Worm (Caenorhabditis elegans) whole organism, L2 larva: ENCODE data around the gene F10E9.10.

Source experiments
- C34F6.9 ChIP-seq: fragments of 150-350 bp; optimal IDR thresholded peaks from 2 replicates; lab custom pipeline; 2014; ENCODE audit warnings: missing biosample characterization, missing genetic modification characterization
- F13H6.1 ChIP-seq: sonication (generic microtip); optimal IDR thresholded peaks from 2 replicates; lab custom pipeline; 2016; ENCODE audit warnings: missing genetic modification characterization, missing compliant biosample characterization
- R02D3.7 ChIP-seq: fragments of 150-350 bp; optimal IDR thresholded peaks from 2 replicates; lab custom pipeline; 2014; ENCODE audit warnings: missing biosample characterization, missing genetic modification characterization
- Y55F3AM.14 ChIP-seq: fragments of 200-800 bp; sonication (Bioruptor generic); optimal IDR thresholded peaks from 2 replicates; lab custom pipeline; 2018; ENCODE audit warnings: mild to moderate bottlenecking, missing genetic modification characterization, missing compliant biosample characterization
- ZK546.5 ChIP-seq: sonication (generic microtip); optimal IDR thresholded peaks from 2 replicates; lab custom pipeline; 2017; ENCODE audit warnings: missing biosample characterization, missing genetic modification characterization
- alr-1 ChIP-seq: fragments of 150-350 bp; optimal IDR thresholded peaks from 2 replicates; lab custom pipeline; 2014; ENCODE audit warnings: missing biosample characterization, missing genetic modification characterization
- aly-2 ChIP-seq: fragments of 150-350 bp; optimal IDR thresholded peaks from 2 replicates; lab custom pipeline; 2014; ENCODE audit warnings: missing biosample characterization, missing genetic modification characterization
- ama-1 ChIP-seq: fragments of 150-350 bp; optimal IDR thresholded peaks from 2 replicates; lab custom pipeline; 2018; ENCODE audit warnings: inconsistent platforms
- ceh-16 ChIP-seq: fragments of 150-350 bp; optimal IDR thresholded peaks from 2 replicates; lab custom pipeline; 2014; ENCODE audit warnings: missing biosample characterization, missing genetic modification characterization
- crh-2 ChIP-seq: sonication (generic microtip); optimal IDR thresholded peaks from 2 replicates; lab custom pipeline; 2017; ENCODE audit warnings: missing biosample characterization, missing genetic modification characterization
- egl-27 ChIP-seq: sonication (generic microtip); optimal IDR thresholded peaks from 3 replicates; lab custom pipeline; 2017; ENCODE audit warnings: missing biosample characterization, missing genetic modification reagents, missing genetic modification characterization
- elt-1 ChIP-seq: fragments of 150-350 bp; optimal IDR thresholded peaks from 2 replicates; lab custom pipeline; 2014; ENCODE audit warnings: missing biosample characterization, missing genetic modification characterization
- elt-3 ChIP-seq: sonication (generic microtip); optimal IDR thresholded peaks from 2 replicates; lab custom pipeline; 2017; ENCODE audit warnings: missing biosample characterization, missing genetic modification characterization
- fos-1 ChIP-seq: fragments of 150-350 bp; optimal IDR thresholded peaks from 2 replicates; lab custom pipeline; 2014; ENCODE audit warnings: missing biosample characterization, missing genetic modification characterization
- gmeb-1 ChIP-seq: fragments of 150-350 bp; optimal IDR thresholded peaks from 2 replicates; lab custom pipeline; 2014; ENCODE audit warnings: missing biosample characterization, missing genetic modification characterization
- lin-13 ChIP-seq: fragments of 150-350 bp; optimal IDR thresholded peaks from 2 replicates; lab custom pipeline; 2014; ENCODE audit warnings: missing biosample characterization, missing genetic modification reagents, missing genetic modification characterization
- lin-39 ChIP-seq: fragments of 150-350 bp; optimal IDR thresholded peaks from 2 replicates; lab custom pipeline; 2014; ENCODE audit warnings: missing biosample characterization, missing genetic modification reagents, missing genetic modification characterization
- lsy-2 ChIP-seq, 2 experiments: fragments of 150-350 bp in 1 of 2; sonication (generic microtip) in 1 of 2; optimal IDR thresholded peaks; 2 replicates each; lab custom pipeline; 2014 to 2017; ENCODE audit warnings: missing biosample characterization in 2 of 2, missing genetic modification characterization in 2 of 2
- mbf-1 ChIP-seq: sonication (generic microtip); optimal IDR thresholded peaks from 2 replicates; lab custom pipeline; 2017; ENCODE audit warnings: missing biosample characterization, missing genetic modification characterization
- mdl-1 ChIP-seq, 2 experiments: fragments of 150-350 bp in 1 of 2; sonication (generic microtip) in 1 of 2; optimal IDR thresholded peaks; 2 replicates each; lab custom pipeline; 2017; ENCODE audit warnings: missing biosample characterization in 2 of 2, missing genetic modification characterization in 2 of 2
- nhr-10 ChIP-seq: sonication (generic microtip); optimal IDR thresholded peaks from 2 replicates; lab custom pipeline; 2017; ENCODE audit warnings: missing biosample characterization, missing genetic modification characterization
- nhr-11 ChIP-seq: fragments of 150-350 bp; optimal IDR thresholded peaks from 2 replicates; lab custom pipeline; 2014; ENCODE audit warnings: missing biosample characterization, missing genetic modification characterization
- nhr-12 ChIP-seq: fragments of 150-350 bp; optimal IDR thresholded peaks from 2 replicates; lab custom pipeline; 2014; ENCODE audit warnings: missing biosample characterization, missing genetic modification characterization
- nhr-129 ChIP-seq: fragments of 150-350 bp; optimal IDR thresholded peaks from 2 replicates; lab custom pipeline; 2014; ENCODE audit warnings: missing biosample characterization, missing genetic modification characterization
- nhr-21 ChIP-seq: fragments of 150-350 bp; optimal IDR thresholded peaks from 2 replicates; lab custom pipeline; 2014; ENCODE audit warnings: missing biosample characterization, missing genetic modification characterization
- nhr-25 ChIP-seq: fragments of 150-350 bp; sonication (generic microtip); optimal IDR thresholded peaks from 3 replicates; lab custom pipeline; 2014; ENCODE audit warnings: missing biosample characterization, missing genetic modification characterization
- nhr-77 ChIP-seq: fragments of 150-350 bp; optimal IDR thresholded peaks from 2 replicates; lab custom pipeline; 2014; ENCODE audit warnings: missing biosample characterization, missing genetic modification characterization
- sem-4 ChIP-seq: fragments of 150-350 bp; optimal IDR thresholded peaks from 2 replicates; lab custom pipeline; 2014; ENCODE audit warnings: missing biosample characterization, missing genetic modification reagents, missing genetic modification characterization
- skn-1 ChIP-seq: sonication (generic microtip); optimal IDR thresholded peaks from 2 replicates; lab custom pipeline; 2017; ENCODE audit warnings: missing biosample characterization, missing genetic modification characterization
- sma-3 ChIP-seq: sonication (generic microtip); optimal IDR thresholded peaks from 2 replicates; lab custom pipeline; 2016; ENCODE audit warnings: missing genetic modification reagents, missing genetic modification characterization, missing compliant biosample characterization
- sma-9 ChIP-seq, 2 experiments: fragments of 150-350 bp in 1 of 2; sonication (generic microtip) in 1 of 2; optimal IDR thresholded peaks; 2 replicates each; lab custom pipeline; 2014 to 2016; ENCODE audit warnings: missing genetic modification characterization in 2 of 2, mild to moderate bottlenecking in 1 of 2, missing biosample characterization in 1 of 2, missing compliant biosample characterization in 1 of 2, missing genetic modification reagents in 1 of 2, moderate library complexity in 1 of 2
- snpc-4 ChIP-seq: fragments of 150-350 bp; optimal IDR thresholded peaks from 2 replicates; lab custom pipeline; 2014; ENCODE audit warnings: missing biosample characterization, missing genetic modification characterization
- unc-55 ChIP-seq: fragments of 150-350 bp; sonication (generic microtip); optimal IDR thresholded peaks from 3 replicates; lab custom pipeline; 2014; ENCODE audit warnings: missing biosample characterization, missing genetic modification reagents, missing genetic modification characterization
- unc-62 ChIP-seq: fragments of 150-350 bp; optimal IDR thresholded peaks from 2 replicates; lab custom pipeline; 2014; ENCODE audit warnings: missing biosample characterization, missing genetic modification reagents, missing genetic modification characterization
- ztf-1 ChIP-seq: fragments of 200-800 bp; sonication (Bioruptor generic); conservative IDR thresholded peaks from 2 replicates; pipeline ENCODE4 v1.3.6; 2022; ENCODE audit warnings: missing genetic modification characterization, missing compliant biosample characterization
- ztf-4 ChIP-seq: fragments of 150-350 bp; optimal IDR thresholded peaks from 2 replicates; lab custom pipeline; 2014; ENCODE audit warnings: missing biosample characterization, missing genetic modification characterization

F10E9.10 gene

DNA sequence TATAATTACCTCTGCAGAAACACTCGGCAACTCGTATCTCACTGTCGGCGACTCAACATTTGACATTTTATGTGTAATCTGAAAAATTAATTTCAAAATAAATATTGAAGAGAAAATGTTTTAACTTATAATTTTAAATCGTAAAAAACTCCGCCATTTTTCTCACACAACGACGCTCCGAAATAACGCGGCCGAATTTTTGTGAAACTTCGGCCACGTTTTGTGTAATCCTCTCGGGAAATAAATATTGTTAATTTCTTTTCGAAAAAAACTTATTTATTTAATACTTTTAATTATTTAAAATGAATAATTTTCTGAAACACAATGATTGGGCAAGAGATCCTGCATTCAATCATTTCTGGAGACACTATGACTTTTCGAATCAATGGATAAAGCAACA, 12.7 kb downstream of the F10E9.10 start, which contains the start of the genes F10E9.7 and F10E9.5 (continued):
- TF ChIP-seq unc-62 (GFP tag; lab: Kevin White, UChicago) (no peak), F13H6.1 (tag; lab: Kevin White, UChicago) (peak; percentile 89), R02D3.7 (tag; lab: Kevin White, UChicago) (no peak), nhr-12 (tag; lab: Kevin White, UChicago) (no peak), elt-1 (tag; lab: Kevin White, UChicago) (no peak), mbf-1 (no peak), ztf-4 (tag; lab: Kevin White, UChicago) (peak; percentile 67), lin-13 (GFP tag; lab: Kevin White, UChicago) (peak; percentile 84), egl-27 (tag; lab: Kevin White, UChicago) (peak; percentile 72), fos-1 (peak; percentile 84), Y55F3AM.14 (GFP tag; lab: Kevin White, UChicago) (no peak), snpc-4 (tag; lab: Kevin White, UChicago) (peak; percentile 77), mdl-1 (tag; optimal IDR thresholded peaks at IDR 0.05; lab: Kevin White, UChicago) (no peak), sma-3 (GFP tag; lab: Kevin White, UChicago) (peak; percentile 96), alr-1 (tag; lab: Kevin White, UChicago) (no peak), gmeb-1 (tag; lab: Kevin White, UChicago) (peak; percentile 92), nhr-77 (peak; percentile 43), nhr-21 (peak; percentile 74), ZK546.5 (tag; lab: Kevin White, UChicago) (no peak), sma-9 (GFP tag; optimal IDR thresholded peaks at IDR 0.05; lab: Kevin White, UChicago) (peak; percentile 96), sma-9 (tag; optimal IDR thresholded peaks at IDR 0.05; lab: Kevin White, UChicago) (no peak), lin-39 (tag; lab: Kevin White, UChicago) (no peak), sem-4 (peak; percentile 95), nhr-10 (peak; percentile 40), skn-1 (tag; lab: Kevin White, UChicago) (peak; percentile 36), crh-2 (tag; lab: Kevin White, UChicago) (peak; percentile 95)

DNA sequence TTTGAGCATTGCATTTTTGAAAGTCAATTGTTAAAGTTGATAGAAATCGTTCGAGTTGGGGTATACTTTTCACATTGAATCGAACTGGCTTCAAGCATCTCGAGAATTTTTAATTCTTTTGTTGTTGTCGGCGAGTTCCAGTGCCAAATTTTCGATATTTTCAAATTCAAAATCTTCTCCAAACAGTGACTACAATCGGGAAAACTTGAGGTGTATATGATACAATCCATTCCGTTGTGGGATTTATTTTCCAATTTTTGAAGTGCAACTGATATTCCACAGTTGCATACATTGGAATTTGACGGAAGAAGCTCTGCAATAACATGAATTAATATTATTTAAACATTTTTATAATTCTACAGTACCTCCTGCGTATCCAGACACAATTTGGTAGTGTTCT, 14.3 kb downstream of the F10E9.10 start:
- no peak for TF ChIP-seq nhr-21
- no peak for TF ChIP-seq crh-2 (tag; lab: Kevin White, UChicago)
- no peak for TF ChIP-seq alr-1 (tag; lab: Kevin White, UChicago)
- TF ChIP-seq elt-1 (tag; lab: Kevin White, UChicago) = no peak
- TF ChIP-seq mbf-1 = no peak
- TF ChIP-seq F13H6.1 (tag; lab: Kevin White, UChicago) = no peak
- no peak for TF ChIP-seq nhr-25 (tag; lab: Kevin White, UChicago)
- no peak for TF ChIP-seq ceh-16 (tag; lab: Kevin White, UChicago)
- no peak for TF ChIP-seq nhr-12 (tag; lab: Kevin White, UChicago)
- TF ChIP-seq R02D3.7 (tag; lab: Kevin White, UChicago) = no peak
- TF ChIP-seq nhr-10 = no peak
- no peak for TF ChIP-seq ztf-4 (tag; lab: Kevin White, UChicago)
- TF ChIP-seq elt-3 (tag; lab: Kevin White, UChicago) = no peak
- no peak for TF ChIP-seq sma-9 (GFP tag; optimal IDR thresholded peaks at IDR 0.05; lab: Kevin White, UChicago)
- no peak for TF ChIP-seq sma-9 (tag; optimal IDR thresholded peaks at IDR 0.05; lab: Kevin White, UChicago)

DNA sequence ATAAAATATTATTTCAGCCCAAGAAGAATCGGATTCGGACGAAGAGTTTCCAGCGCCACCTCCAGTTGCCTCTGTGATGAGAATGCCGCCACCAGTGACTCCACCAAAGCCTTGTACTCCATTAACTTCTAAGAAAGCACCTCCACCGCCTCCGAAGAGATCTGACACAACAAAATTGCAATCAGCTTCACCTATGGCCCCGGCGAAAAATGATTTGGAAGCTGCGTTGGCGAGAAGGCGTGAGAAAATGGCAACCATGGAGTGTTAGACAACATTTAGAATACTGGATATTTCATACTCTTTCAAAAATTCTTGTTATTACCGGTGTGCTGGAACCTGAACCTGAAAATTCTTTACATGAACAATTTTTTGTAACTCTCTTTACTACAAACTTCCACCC, 14.8 kb downstream of the F10E9.10 start:
- TF ChIP-seq aly-2 (tag; lab: Kevin White, UChicago) (no peak), nhr-129 (no peak), elt-3 (tag; lab: Kevin White, UChicago) (no peak), alr-1 (tag; lab: Kevin White, UChicago) (no peak), C34F6.9 (no peak), elt-1 (tag; lab: Kevin White, UChicago) (no peak), ztf-1 (GFP tag; lab: Robert Waterston, UW) (no peak)

DNA sequence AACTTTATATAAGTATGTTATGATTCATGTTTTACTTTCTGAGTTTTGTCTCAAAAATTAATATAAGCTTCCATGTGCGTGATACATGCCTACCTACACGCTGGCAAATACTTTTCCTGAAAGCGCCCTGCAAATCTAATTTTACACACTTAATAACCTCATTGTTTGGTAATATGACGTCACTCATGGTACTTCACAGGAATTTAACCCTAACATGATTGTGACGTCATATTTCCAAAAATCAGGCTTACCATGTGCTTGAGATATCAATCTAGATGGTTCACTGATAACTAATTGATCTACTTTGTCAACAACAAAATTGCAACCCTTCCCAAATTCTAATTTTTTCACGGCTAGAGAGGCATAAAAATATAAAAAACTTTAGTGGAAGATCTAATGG, 16.6 kb downstream of the F10E9.10 start:
- TF ChIP-seq unc-55 (GFP tag; lab: Kevin White, UChicago) = no peak
- no peak for TF ChIP-seq aly-2 (tag; lab: Kevin White, UChicago)
- TF ChIP-seq nhr-129 = no peak
- no peak for TF ChIP-seq lsy-2 (tag; optimal IDR thresholded peaks at IDR 0.05; lab: Kevin White, UChicago)
- no peak for TF ChIP-seq elt-1 (tag; lab: Kevin White, UChicago)
- no peak for TF ChIP-seq C34F6.9
- no peak for TF ChIP-seq nhr-11
- no peak for TF ChIP-seq mbf-1
- TF ChIP-seq ama-1 (lab: Kevin White, UChicago) = no peak
